Fruit fly (Drosophila melanogaster) whole organism, prepupa: ENCODE results near the gene dos.

Experiments used
- Blimp-1 ChIP-seq: fragments of 200-800 bp; sonication (Bioruptor generic); optimal IDR thresholded peaks from 3 replicates; lab custom pipeline; 2017; ENCODE audit warnings: missing biosample characterization, missing genetic modification characterization, mild to moderate bottlenecking, moderate library complexity, missing genetic modification reagents
- CG10631 ChIP-seq: fragments of 200-800 bp; sonication (Bioruptor generic); optimal IDR thresholded peaks from 2 replicates; lab custom pipeline; 2016; ENCODE audit warnings: missing biosample characterization, missing genetic modification characterization
- CG10669 ChIP-seq: fragments of 200-800 bp; sonication (Bioruptor generic); optimal IDR thresholded peaks from 3 replicates; lab custom pipeline; 2018; ENCODE audit warnings: missing biosample characterization, mild to moderate bottlenecking, missing genetic modification characterization, moderate library complexity
- CG11294 ChIP-seq: fragments of 200-800 bp; sonication (Bioruptor generic); IDR thresholded peaks from 2 replicates; pipeline ENCODE4 v1.3.6; 2022; ENCODE audit warnings: missing biosample characterization, missing genetic modification characterization
- CG15336 ChIP-seq: fragments of 200-800 bp; sonication (Bioruptor generic); IDR thresholded peaks from 2 replicates; pipeline ENCODE4 v1.3.6; 2022; ENCODE audit warnings: missing biosample characterization, missing genetic modification characterization
- CG6163 ChIP-seq: fragments of 200-800 bp; sonication (Bioruptor generic); IDR thresholded peaks from 3 replicates; pipeline ENCODE4 v1.3.6; 2022; ENCODE audit warnings: missing biosample characterization, missing genetic modification characterization
- CG6808 ChIP-seq: fragments of 200-800 bp; sonication (Bioruptor generic); optimal IDR thresholded peaks from 3 replicates; lab custom pipeline; 2017; ENCODE audit warnings: missing biosample characterization, missing genetic modification characterization, mild to moderate bottlenecking, moderate library complexity, missing genetic modification reagents
- CG7368 ChIP-seq: fragments of 200-800 bp; sonication (Bioruptor generic); optimal IDR thresholded peaks from 3 replicates; lab custom pipeline; 2016; ENCODE audit warnings: missing biosample characterization, missing genetic modification characterization
- CG8119 ChIP-seq: fragments of 200-800 bp; sonication (Bioruptor generic); IDR thresholded peaks from 3 replicates; pipeline ENCODE4 v1.3.6; 2022; ENCODE audit warnings: missing biosample characterization, missing genetic modification characterization
- CG8632 ChIP-seq: fragments of 200-800 bp; sonication (Bioruptor generic); optimal IDR thresholded peaks from 3 replicates; lab custom pipeline; 2016; ENCODE audit warnings: missing biosample characterization, missing genetic modification characterization
- CG9139 ChIP-seq: fragments of 200-800 bp; sonication (Bioruptor generic); optimal IDR thresholded peaks from 3 replicates; lab custom pipeline; 2017; ENCODE audit warnings: missing biosample characterization, mild to moderate bottlenecking, missing genetic modification characterization
- Eip75B ChIP-seq: fragments of 200-800 bp; sonication (Bioruptor generic); optimal IDR thresholded peaks from 3 replicates; lab custom pipeline; 2016; ENCODE audit warnings: missing biosample characterization, missing genetic modification characterization
- Eip78C ChIP-seq: fragments of 200-800 bp; sonication (Bioruptor generic); peaks from one replicate; lab custom pipeline; 2016; ENCODE audit warnings: missing biosample characterization, missing genetic modification characterization
- Eip93F ChIP-seq: fragments of 200-800 bp; sonication (Bioruptor generic); optimal IDR thresholded peaks from 2 replicates; lab custom pipeline; 2016; ENCODE audit warnings: missing biosample characterization, mild to moderate bottlenecking, missing genetic modification characterization
- Hr4 ChIP-seq: fragments of 200-800 bp; sonication (Bioruptor generic); optimal IDR thresholded peaks from 3 replicates; lab custom pipeline; 2016; ENCODE audit warnings: missing biosample characterization, missing genetic modification characterization
- Lpt ChIP-seq: fragments of 200-800 bp; sonication (Bioruptor generic); optimal IDR thresholded peaks from 3 replicates; lab custom pipeline; 2016; ENCODE audit warnings: missing biosample characterization, missing genetic modification characterization
- OdsH ChIP-seq: fragments of 200-800 bp; sonication (Bioruptor generic); optimal IDR thresholded peaks from 3 replicates; lab custom pipeline; 2016; ENCODE audit warnings: missing biosample characterization, missing genetic modification characterization
- Sox102F ChIP-seq: fragments of 200-800 bp; sonication (Bioruptor generic); optimal IDR thresholded peaks from 2 replicates; lab custom pipeline; 2016; ENCODE audit warnings: missing biosample characterization, mild to moderate bottlenecking, missing genetic modification characterization
- Sox14 ChIP-seq: fragments of 200-800 bp; sonication (Bioruptor generic); optimal IDR thresholded peaks from 3 replicates; lab custom pipeline; 2016; ENCODE audit warnings: missing biosample characterization, missing genetic modification characterization
- Sox15 ChIP-seq: fragments of 200-800 bp; sonication (Bioruptor generic); optimal IDR thresholded peaks from 3 replicates; lab custom pipeline; 2016; ENCODE audit warnings: missing biosample characterization, missing genetic modification characterization
- acj6 ChIP-seq: fragments of 200-800 bp; sonication (Bioruptor generic); optimal IDR thresholded peaks from 3 replicates; lab custom pipeline; 2016; ENCODE audit warnings: missing biosample characterization, missing genetic modification characterization
- dsx ChIP-seq: fragments of 200-800 bp; optimal IDR thresholded peaks from 3 replicates; lab custom pipeline; 2019; ENCODE audit warnings: missing biosample characterization, mild to moderate bottlenecking, missing genetic modification characterization, moderate library complexity; ENCODE audit not compliant: poor library complexity, severe bottlenecking
- eg ChIP-seq: fragments of 200-800 bp; sonication (Bioruptor generic); IDR thresholded peaks from 3 replicates; pipeline ENCODE4 v1.3.6; 2022; ENCODE audit warnings: missing biosample characterization, missing genetic modification characterization
- fd59A ChIP-seq: fragments of 200-800 bp; sonication (Bioruptor generic); optimal IDR thresholded peaks from 2 replicates; lab custom pipeline; 2017; ENCODE audit warnings: missing biosample characterization, mild to moderate bottlenecking, missing genetic modification characterization, missing genetic modification reagents
- fkh ChIP-seq: fragments of 200-800 bp; sonication (Bioruptor generic); optimal IDR thresholded peaks from 3 replicates; lab custom pipeline; 2017; ENCODE audit warnings: missing biosample characterization, mild to moderate bottlenecking, missing genetic modification characterization, moderate library complexity
- pdm3 ChIP-seq: fragments of 200-800 bp; sonication (Bioruptor generic); optimal IDR thresholded peaks from 3 replicates; lab custom pipeline; 2016; ENCODE audit warnings: missing biosample characterization, missing genetic modification characterization
- ss ChIP-seq, 2 experiments: fragments of 200-800 bp; sonication (Bioruptor generic); optimal IDR thresholded peaks; 2 replicates in 1 of 2; 3 replicates in 1 of 2; lab custom pipeline; 2017 to 2018; ENCODE audit warnings: mild to moderate bottlenecking in 2 of 2, missing biosample characterization in 2 of 2, missing genetic modification characterization in 2 of 2, moderate library complexity in 1 of 2
- svp ChIP-seq: fragments of 200-800 bp; sonication (Bioruptor generic); peaks from one replicate; lab custom pipeline; 2016; ENCODE audit warnings: missing biosample characterization, missing genetic modification characterization

dos gene

DNA sequence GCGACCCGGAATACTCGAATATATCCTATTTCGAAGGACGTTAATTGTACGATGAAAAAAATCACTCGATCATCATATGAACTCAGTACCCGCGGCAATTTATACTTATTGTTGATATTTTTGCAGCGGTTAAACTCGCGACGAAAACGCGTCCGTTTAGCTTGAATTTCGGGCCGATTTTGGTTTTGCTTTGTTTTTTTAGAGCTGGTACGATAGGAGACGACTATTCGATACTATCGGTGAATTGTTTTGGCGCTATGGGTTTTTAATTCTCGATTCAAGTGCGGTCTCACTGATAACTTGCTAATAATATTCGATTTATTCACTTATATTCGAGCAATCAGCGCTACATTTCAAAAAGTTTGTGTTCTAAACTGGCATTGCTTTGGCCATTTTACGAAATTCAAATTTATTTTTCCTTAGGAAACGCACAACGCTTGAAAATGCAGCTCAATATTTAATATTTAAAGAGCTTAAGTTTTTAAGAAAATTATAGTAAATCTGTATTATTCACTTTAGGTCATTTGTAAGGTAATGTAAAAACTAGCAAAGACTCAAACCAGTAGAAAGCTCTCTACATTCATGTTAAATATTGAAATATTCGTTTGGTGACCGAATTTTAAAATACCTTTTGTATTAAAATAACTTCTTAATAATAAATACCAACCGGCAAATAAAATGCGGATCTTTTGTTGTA lies 34.9 kb upstream of the dos start, which contains the start of gene Spn (continued):
- TF ChIP-seq acj6, result no peak

DNA sequence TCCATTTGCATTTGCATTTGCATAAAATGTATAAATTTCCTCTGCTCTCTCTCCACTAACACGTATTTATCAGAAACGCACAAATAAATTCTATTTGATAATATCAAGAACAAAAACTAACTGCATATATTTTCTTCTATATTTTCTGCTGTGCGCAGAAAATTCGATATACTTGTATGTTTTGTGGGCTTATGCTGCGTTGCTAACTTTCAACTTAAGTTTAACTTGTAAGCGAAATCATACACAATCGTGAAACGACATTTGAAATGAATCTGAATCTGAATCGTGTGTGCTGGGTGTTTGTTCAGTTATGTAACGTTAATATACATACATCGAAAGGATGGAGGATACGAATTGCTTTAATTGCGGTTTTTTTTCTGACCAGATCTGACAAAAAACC lies 33.5 kb upstream of the dos start:
- no peak for TF ChIP-seq OdsH (GFP tag; lab: Kevin White, UChicago)
- no peak for TF ChIP-seq CG8632 (GFP tag; lab: Kevin White, UChicago)

DNA sequence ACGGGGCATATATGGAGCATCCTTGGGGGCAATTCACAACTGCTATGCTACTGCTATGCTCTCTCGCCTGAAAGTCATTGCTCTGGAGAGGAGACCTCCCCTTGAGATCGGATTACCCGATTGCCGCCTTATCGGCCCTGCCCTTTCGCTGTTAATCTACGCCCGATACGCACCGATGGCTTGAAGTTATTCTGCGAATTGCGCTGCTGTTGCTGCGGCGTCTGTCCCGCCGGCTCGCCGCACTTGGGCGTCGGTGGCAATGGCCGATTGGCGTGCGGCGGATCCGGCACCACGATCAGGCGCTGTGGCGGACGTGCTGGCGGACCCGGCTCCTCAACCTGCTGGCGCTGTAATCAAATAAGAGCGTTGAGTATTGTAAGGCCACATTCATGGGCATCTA lies 23.2 kb upstream of the dos start:
- no peak for TF ChIP-seq CG10631 (GFP tag; lab: Kevin White, UChicago)
- TF ChIP-seq dsx (GFP tag; lab: Kevin White, UChicago), result no peak
- TF ChIP-seq Sox15 (GFP tag; lab: Kevin White, UChicago), result no peak
- TF ChIP-seq Sox102F (GFP tag; lab: Kevin White, UChicago), result no peak
- no peak for TF ChIP-seq CG11294 (GFP tag; lab: Robert Waterston, UW)
- TF ChIP-seq CG8119 (GFP tag; lab: Robert Waterston, UW), result no peak
- no peak for TF ChIP-seq CG10669 (GFP tag; lab: Kevin White, UChicago)
- TF ChIP-seq fd59A (GFP tag; lab: Kevin White, UChicago), result no peak
- TF ChIP-seq fkh (GFP tag; lab: Kevin White, UChicago), result no peak
- TF ChIP-seq CG7368 (GFP tag; lab: Kevin White, UChicago), result no peak
- TF ChIP-seq svp (GFP tag; lab: Kevin White, UChicago), result peak; percentile 96
- 0 out of 3 replicates have a peak, but pooled peaks have one; percentile 21 for TF ChIP-seq CG6163 (GFP tag; lab: Robert Waterston, UW)
- TF ChIP-seq Hr4 (GFP tag; lab: Kevin White, UChicago), result no peak
- TF ChIP-seq, all 60 proteins: peak for 2

DNA sequence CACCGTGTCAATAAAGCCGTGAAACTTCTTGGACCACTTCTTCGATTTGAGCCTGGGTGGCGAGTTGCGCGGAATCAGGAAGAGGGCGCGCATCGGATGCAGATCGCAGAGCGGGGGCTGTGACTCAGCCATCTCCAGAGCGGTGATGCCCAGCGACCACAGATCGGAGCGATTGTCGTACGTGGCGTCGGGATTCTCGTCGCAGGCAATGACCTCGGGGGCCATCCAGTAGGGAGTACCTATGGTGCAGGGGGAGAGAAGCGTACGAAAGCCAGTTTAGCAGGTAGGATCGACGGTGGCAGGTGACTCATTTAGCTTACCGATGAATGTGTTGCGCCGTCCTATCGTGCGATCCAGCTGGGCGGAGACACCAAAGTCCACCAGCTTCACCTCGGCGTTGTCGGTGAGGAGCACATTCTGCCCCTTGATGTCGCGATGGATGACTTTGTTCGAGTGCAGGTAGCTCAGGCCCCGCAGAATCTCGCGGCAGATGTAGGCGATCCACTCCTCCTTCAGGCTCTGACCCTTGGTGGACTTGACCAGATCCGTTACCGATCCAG lies 22.1 kb upstream of the dos start:
- TF ChIP-seq ss (GFP tag; optimal IDR thresholded peaks at IDR 0.05; lab: Kevin White, UChicago) (peak; percentile 28 to 46), CG6808 (GFP tag; lab: Kevin White, UChicago) (peak; percentile 67), Sox15 (GFP tag; lab: Kevin White, UChicago) (no peak), CG8119 (GFP tag; lab: Robert Waterston, UW) (no peak), svp (GFP tag; lab: Kevin White, UChicago) (peak; percentile 83), pdm3 (no peak), Eip78C (peak; percentile 10), CG8632 (GFP tag; lab: Kevin White, UChicago) (no peak), CG9139 (GFP tag; lab: Kevin White, UChicago) (peak; percentile 24), Lpt (GFP tag; lab: Kevin White, UChicago) (no peak), Eip75B (GFP tag; lab: Kevin White, UChicago) (no peak)

DNA sequence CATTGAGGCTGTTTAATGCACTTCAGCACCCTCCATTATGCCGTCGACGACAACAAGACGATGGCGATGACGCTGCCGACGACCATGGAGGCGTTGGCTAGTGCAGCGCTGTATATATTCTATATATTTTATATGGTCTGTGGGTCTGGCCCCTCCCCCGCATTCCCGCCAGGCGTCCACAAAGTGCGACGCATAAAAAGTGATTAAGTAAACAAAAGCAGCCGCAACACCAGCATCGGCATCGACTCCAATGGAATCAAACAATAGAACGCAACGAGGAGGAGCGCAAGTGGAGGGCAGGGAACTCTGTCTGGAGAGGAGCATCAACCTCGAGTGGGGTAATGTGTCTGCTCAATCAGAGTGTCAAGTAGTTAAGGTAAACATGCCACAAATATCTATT lies 20.9 kb upstream of the dos start:
- TF ChIP-seq ss (GFP tag; optimal IDR thresholded peaks at IDR 0.05; lab: Kevin White, UChicago), result peak in 1 of 2 experiments; percentile 57
- TF ChIP-seq Eip78C, result peak; percentile 47
- TF ChIP-seq CG15336, result 0 out of 2 replicates have a peak, but pooled peaks have one; percentile 14
- 0 out of 3 replicates have a peak, but pooled peaks have one; percentile 10 for TF ChIP-seq CG6163 (GFP tag; lab: Robert Waterston, UW)
- TF ChIP-seq CG11294 (GFP tag; lab: Robert Waterston, UW), result no peak
- no peak for TF ChIP-seq Blimp-1
- peak; percentile 19 for TF ChIP-seq CG6808 (GFP tag; lab: Kevin White, UChicago)
- TF ChIP-seq Lpt (GFP tag; lab: Kevin White, UChicago), result peak; percentile 32
- TF ChIP-seq CG9139 (GFP tag; lab: Kevin White, UChicago), result peak; percentile 9
- peak; percentile 47 for TF ChIP-seq svp (GFP tag; lab: Kevin White, UChicago)
- no peak for TF ChIP-seq Eip93F (GFP tag; lab: Kevin White, UChicago)
- peak; percentile 72 for TF ChIP-seq Sox14 (GFP tag; lab: Kevin White, UChicago)
- 0 out of 3 replicates have a peak, but pooled peaks have one; percentile 5 for TF ChIP-seq eg (GFP tag; lab: Robert Waterston, UW)
- TF ChIP-seq dsx (GFP tag; lab: Kevin White, UChicago), result peak; percentile 48
